Worm (Caenorhabditis elegans) whole organism, L4/young adult: ENCODE data around the gene R10E11.9.

Experiments
- W03F9.2 ChIP-seq: fragments of 150-350 bp; optimal IDR thresholded peaks from 2 replicates; lab custom pipeline; 2014; ENCODE audit warnings: missing biosample characterization, missing genetic modification characterization
- dao-5 ChIP-seq: sonication (generic microtip); optimal IDR thresholded peaks from 2 replicates; lab custom pipeline; 2016; ENCODE audit warnings: missing genotype, missing genetic modification characterization, moderate library complexity, missing compliant biosample characterization
- him-1 ChIP-seq: sonication (generic microtip); optimal IDR thresholded peaks from 2 replicates; lab custom pipeline; 2016; ENCODE audit warnings: missing genotype, missing genetic modification reagents, missing genetic modification characterization, missing compliant biosample characterization

DNA sequence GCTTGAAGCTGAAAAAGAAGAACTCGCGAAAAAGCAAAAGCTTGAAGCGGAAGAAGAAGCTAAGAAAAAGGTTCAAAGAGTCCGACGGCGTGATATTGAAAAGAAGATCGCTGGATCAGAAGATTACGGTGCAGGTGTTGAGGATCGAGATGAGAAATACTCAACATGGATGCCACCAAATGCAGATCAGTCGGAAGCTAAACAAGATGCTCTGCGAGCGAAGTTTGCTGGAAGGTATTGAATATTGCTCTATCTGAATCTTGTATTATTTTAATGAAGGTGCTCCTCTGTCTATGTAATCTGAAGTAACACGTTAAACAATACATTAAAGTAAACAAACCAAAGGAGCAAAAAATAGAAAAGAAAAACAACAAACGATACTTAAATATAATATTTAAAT is 8.6 kb upstream of the R10E11.9 start:
- TF ChIP-seq dao-5 (tag; lab: Kevin White, UChicago) (no peak), him-1 (tag; lab: Kevin White, UChicago) (no peak), W03F9.2 (no peak)
